Fruit fly (Drosophila melanogaster) whole organism, embryonic: Measurements from ENCODE around the gene Tcs4.
A peak's percentile ranks its signal among the peaks of the same experiment; 100 is the strongest.

Experiments used
- Atf6 ChIP-seq: fragments of 200-800 bp; sonication (Bioruptor generic); IDR thresholded peaks from 2 replicates; pipeline ENCODE4 v1.3.6; 2022; ENCODE audit warnings: missing biosample characterization, missing genetic modification characterization
- Bdp1 ChIP-seq: fragments of 200-800 bp; sonication (Bioruptor generic); optimal IDR thresholded peaks from 3 replicates; lab custom pipeline; 2016; ENCODE audit warnings: missing biosample characterization, missing genetic modification characterization
- CG10654 ChIP-seq: fragments of 200-800 bp; sonication (Bioruptor generic); optimal IDR thresholded peaks from 2 replicates; lab custom pipeline; 2016; ENCODE audit warnings: missing biosample characterization, missing genetic modification characterization
- CG11093 ChIP-seq: fragments of 200-800 bp; sonication (Bioruptor generic); IDR thresholded peaks from 3 replicates; pipeline ENCODE4 v1.3.6; 2022; ENCODE audit warnings: missing biosample characterization, missing genetic modification characterization
- CG11456 ChIP-seq: fragments of 200-800 bp; sonication (Bioruptor generic); IDR thresholded peaks from 3 replicates; pipeline ENCODE4 v1.3.6; 2022; ENCODE audit warnings: missing biosample characterization, missing genetic modification characterization
- CG14710 ChIP-seq: fragments of 200-800 bp; sonication (Bioruptor generic); optimal IDR thresholded peaks from 3 replicates; lab custom pipeline; 2019; ENCODE audit warnings: missing biosample characterization, mild to moderate bottlenecking, missing genetic modification characterization, moderate library complexity
- CG14965 ChIP-seq: fragments of 200-800 bp; sonication (Bioruptor generic); optimal IDR thresholded peaks from 2 replicates; lab custom pipeline; 2016; ENCODE audit warnings: missing biosample characterization, missing genetic modification characterization, borderline replicate concordance
- CG15601 ChIP-seq: fragments of 200-800 bp; sonication (Bioruptor generic); optimal IDR thresholded peaks from 3 replicates; lab custom pipeline; 2019; ENCODE audit warnings: missing biosample characterization, mild to moderate bottlenecking, missing genetic modification characterization, moderate library complexity
- CG2116 ChIP-seq: fragments of 200-800 bp; sonication (Bioruptor generic); optimal IDR thresholded peaks from 3 replicates; lab custom pipeline; 2018; ENCODE audit warnings: missing biosample characterization, mild to moderate bottlenecking, missing genetic modification characterization
- CG30403 ChIP-seq: fragments of 200-800 bp; sonication (Bioruptor generic); optimal IDR thresholded peaks from 3 replicates; lab custom pipeline; 2016; ENCODE audit warnings: missing biosample characterization, missing genetic modification characterization
- CG31441 ChIP-seq: fragments of 200-800 bp; sonication (Bioruptor generic); IDR thresholded peaks from 2 replicates; pipeline ENCODE4 v1.3.6; 2022; ENCODE audit warnings: missing biosample characterization, missing genetic modification characterization
- CG32767 ChIP-seq: fragments of 200-800 bp; sonication (Bioruptor generic); IDR thresholded peaks from 2 replicates; pipeline ENCODE4 v1.3.6; 2022; ENCODE audit warnings: missing biosample characterization, missing genetic modification characterization
- CG34376 ChIP-seq: fragments of 200-800 bp; sonication (Bioruptor generic); optimal IDR thresholded peaks from 2 replicates; lab custom pipeline; 2018; ENCODE audit warnings: missing biosample characterization, mild to moderate bottlenecking, missing genetic modification characterization
- CG3995 ChIP-seq: fragments of 200-800 bp; sonication (Bioruptor generic); optimal IDR thresholded peaks from 3 replicates; lab custom pipeline; 2016; ENCODE audit warnings: missing biosample characterization, missing genetic modification characterization
- CG4328 ChIP-seq: fragments of 200-800 bp; sonication (Bioruptor generic); optimal IDR thresholded peaks from 3 replicates; lab custom pipeline; 2017; ENCODE audit warnings: missing biosample characterization, missing genetic modification reagents, missing genetic modification characterization
- CG4360 ChIP-seq: fragments of 200-800 bp; sonication (Bioruptor generic); IDR thresholded peaks from 2 replicates; pipeline ENCODE4 v1.3.6; 2022; ENCODE audit warnings: missing biosample characterization, missing genetic modification characterization
- CG6683 ChIP-seq: fragments of 200-800 bp; sonication (Bioruptor generic); optimal IDR thresholded peaks from 2 replicates; lab custom pipeline; 2017; ENCODE audit warnings: missing biosample characterization, mild to moderate bottlenecking, missing genetic modification characterization, missing genetic modification reagents
- CG8089 ChIP-seq: fragments of 200-800 bp; sonication (Bioruptor generic); optimal IDR thresholded peaks from 3 replicates; lab custom pipeline; 2016; ENCODE audit warnings: missing biosample characterization, missing genetic modification characterization
- CG8290 ChIP-seq, 3 experiments: fragments of 200-800 bp; sonication (Bioruptor generic); optimal IDR thresholded peaks; 2 replicates each; lab custom pipeline; 2016 to 2019; ENCODE audit warnings: missing biosample characterization in 3 of 3, missing genetic modification characterization in 3 of 3, mild to moderate bottlenecking in 2 of 3, moderate library complexity in 1 of 3
- CG8359 ChIP-seq: fragments of 200-800 bp; sonication (Bioruptor generic); optimal IDR thresholded peaks from 2 replicates; lab custom pipeline; 2017; ENCODE audit warnings: missing biosample characterization, mild to moderate bottlenecking, missing genetic modification characterization, borderline replicate concordance
- CG8478 ChIP-seq: fragments of >200 bp; optimal IDR thresholded peaks from 2 replicates; lab custom pipeline; 2018
- CG9609 ChIP-seq: fragments of 200-800 bp; sonication (Bioruptor generic); optimal IDR thresholded peaks from 3 replicates; lab custom pipeline; 2016; ENCODE audit warnings: missing biosample characterization, missing genetic modification characterization
- CG9932 ChIP-seq: fragments of 200-800 bp; sonication (Bioruptor generic); IDR thresholded peaks from 2 replicates; pipeline ENCODE4 v1.3.6; 2022; ENCODE audit warnings: missing biosample characterization, missing genetic modification characterization
- D19B ChIP-seq: fragments of 200-800 bp; sonication (Bioruptor generic); optimal IDR thresholded peaks from 2 replicates; lab custom pipeline; 2017; ENCODE audit warnings: missing biosample characterization, mild to moderate bottlenecking, missing genetic modification characterization
- Dip3 ChIP-seq: fragments of 200-800 bp; sonication (Bioruptor generic); optimal IDR thresholded peaks from 3 replicates; lab custom pipeline; 2016; ENCODE audit warnings: missing biosample characterization, missing genetic modification characterization
- Fer1 ChIP-seq: fragments of 200-800 bp; sonication (Bioruptor generic); optimal IDR thresholded peaks from 2 replicates; lab custom pipeline; 2017; ENCODE audit warnings: missing biosample characterization, mild to moderate bottlenecking, missing genetic modification characterization
- GATAe ChIP-seq: fragments of 200-800 bp; sonication (Bioruptor generic); conservative IDR thresholded peaks from 2 replicates; pipeline ENCODE4 v1.3.6; 2022; ENCODE audit warnings: missing biosample characterization, missing genetic modification characterization
- HLH54F ChIP-seq: fragments of 200-800 bp; sonication (Bioruptor generic); optimal IDR thresholded peaks from 3 replicates; lab custom pipeline; 2016; ENCODE audit warnings: missing biosample characterization, missing genetic modification characterization
- MBD-R2 ChIP-seq: fragments of 200-800 bp; sonication (Bioruptor generic); IDR thresholded peaks from 2 replicates; pipeline ENCODE4 v1.3.6; 2022; ENCODE audit warnings: missing biosample characterization, missing genetic modification characterization
- Six4 ChIP-seq: fragments of 200-800 bp; sonication (Bioruptor generic); optimal IDR thresholded peaks from 2 replicates; lab custom pipeline; 2016; ENCODE audit warnings: missing biosample characterization, missing genetic modification characterization
- Sox102F ChIP-seq: fragments of 200-800 bp; sonication (Bioruptor generic); optimal IDR thresholded peaks from 2 replicates; lab custom pipeline; 2018; ENCODE audit warnings: missing biosample characterization, mild to moderate bottlenecking, missing genetic modification characterization, moderate library complexity
- Stat92E ChIP-seq, 3 experiments: fragments of >200 bp in 2 of 3; fragments of 200-800 bp in 1 of 3; sonication (Bioruptor generic) in 1 of 3; optimal IDR thresholded peaks; 2 replicates each; lab custom pipeline; 2017 to 2019; ENCODE audit warnings: missing biosample characterization in 3 of 3, missing genetic modification characterization in 3 of 3, mild to moderate bottlenecking in 1 of 3, moderate library complexity in 1 of 3
- Taf1 ChIP-seq: fragments of 200-800 bp; sonication (Bioruptor generic); IDR thresholded peaks from 2 replicates; pipeline ENCODE4 v1.3.6; 2022; ENCODE audit warnings: missing biosample characterization, missing genetic modification characterization
- bab2 ChIP-seq: fragments of 200-800 bp; sonication (Bioruptor generic); optimal IDR thresholded peaks from 2 replicates; lab custom pipeline; 2016; ENCODE audit warnings: missing biosample characterization, missing genetic modification characterization
- ci ChIP-seq: fragments of 200-800 bp; sonication (Bioruptor generic); IDR thresholded peaks from 3 replicates; pipeline ENCODE4 v1.3.6; 2022; ENCODE audit warnings: missing biosample characterization, missing genetic modification characterization
- crc ChIP-seq: fragments of 200-800 bp; sonication (Bioruptor generic); optimal IDR thresholded peaks from 2 replicates; lab custom pipeline; 2016; ENCODE audit warnings: missing biosample characterization, missing genetic modification characterization
- crp ChIP-seq, 2 experiments: fragments of 200-800 bp; sonication (Bioruptor generic); optimal IDR thresholded peaks; 2 replicates in 1 of 2; 3 replicates in 1 of 2; lab custom pipeline; 2017; ENCODE audit warnings: missing biosample characterization in 2 of 2, missing genetic modification characterization in 2 of 2, mild to moderate bottlenecking in 1 of 2, moderate library complexity in 1 of 2
- cwo ChIP-seq: fragments of 200-800 bp; sonication (Bioruptor generic); optimal IDR thresholded peaks from 3 replicates; lab custom pipeline; 2017; ENCODE audit warnings: missing biosample characterization, missing genetic modification characterization, mild to moderate bottlenecking, moderate library complexity, missing genetic modification reagents
- da ChIP-seq: fragments of 200-800 bp; sonication (Bioruptor generic); optimal IDR thresholded peaks from 2 replicates; lab custom pipeline; 2016; ENCODE audit warnings: missing biosample characterization, missing genetic modification characterization
- dm ChIP-seq: fragments of 200-800 bp; sonication (Bioruptor generic); optimal IDR thresholded peaks from 3 replicates; lab custom pipeline; 2016; ENCODE audit warnings: missing biosample characterization, missing genetic modification characterization
- fd3F ChIP-seq: fragments of 200-800 bp; sonication (Bioruptor generic); optimal IDR thresholded peaks from 2 replicates; lab custom pipeline; 2018; ENCODE audit warnings: missing biosample characterization, mild to moderate bottlenecking, missing genetic modification characterization, moderate library complexity
- fu2 ChIP-seq: fragments of 200-800 bp; sonication (Bioruptor generic); optimal IDR thresholded peaks from 2 replicates; lab custom pipeline; 2016; ENCODE audit warnings: missing biosample characterization, missing genetic modification characterization
- gt ChIP-seq: fragments of 200-800 bp; sonication (Bioruptor generic); IDR thresholded peaks from 2 replicates; pipeline ENCODE4 v1.3.6; 2022; ENCODE audit warnings: missing biosample characterization, missing genetic modification characterization
- kah ChIP-seq: fragments of 200-800 bp; sonication (Bioruptor generic); optimal IDR thresholded peaks from 2 replicates; lab custom pipeline; 2018; ENCODE audit warnings: missing biosample characterization, mild to moderate bottlenecking, missing genetic modification characterization
- odd ChIP-seq: fragments of 200-800 bp; sonication (Bioruptor generic); optimal IDR thresholded peaks from 2 replicates; lab custom pipeline; 2017; ENCODE audit warnings: missing biosample characterization, mild to moderate bottlenecking, missing genetic modification characterization
- row ChIP-seq: fragments of 200-800 bp; sonication (Bioruptor generic); IDR thresholded peaks from 3 replicates; pipeline ENCODE4 v1.3.6; 2022; ENCODE audit warnings: missing biosample characterization, missing genetic modification characterization
- slou ChIP-seq: fragments of 200-800 bp; sonication (Bioruptor generic); optimal IDR thresholded peaks from 3 replicates; lab custom pipeline; 2016; ENCODE audit warnings: missing biosample characterization, missing genetic modification characterization
- ttk ChIP-seq: fragments of 200-800 bp; sonication (Bioruptor generic); IDR thresholded peaks from 2 replicates; pipeline ENCODE4 v2.1.2; 2022; ENCODE audit warnings: missing biosample characterization, missing genetic modification characterization
- usp ChIP-seq: fragments of >200 bp; optimal IDR thresholded peaks from 2 replicates; lab custom pipeline; 2017; ENCODE audit warnings: missing biosample characterization, missing genetic modification characterization
- zen2 ChIP-seq: fragments of 200-800 bp; sonication (Bioruptor generic); IDR thresholded peaks from 3 replicates; pipeline ENCODE4 v1.3.6; 2022; ENCODE audit warnings: missing biosample characterization, missing genetic modification characterization; ENCODE audit not compliant: partially characterized antibody

The Tcs4 gene

dm6 chrX:19750626-19751149, 49.1 kb upstream of the Tcs4 start, which contains the start of gene Abcd3 (continued):
- no peak for TF ChIP-seq Six4
- peak in 1 of 3 experiments; percentile 87 for TF ChIP-seq Stat92E (GFP tag; optimal IDR thresholded peaks at IDR 0.05; lab: Kevin White, UChicago)
- peak; percentile 73; the same call in 2 of the 3 replicates for TF ChIP-seq row
- peak; percentile 68; the same call in 1 of the 3 replicates for TF ChIP-seq ci (GFP tag; lab: Robert Waterston, UW)
- no peak for TF ChIP-seq fd3F (GFP tag; lab: Kevin White, UChicago)
- peak; percentile 75 for TF ChIP-seq kah (GFP tag; lab: Kevin White, UChicago)
- TF ChIP-seq crc: no peak
- no peak for TF ChIP-seq gt (GFP tag; lab: Robert Waterston, UW)
- TF ChIP-seq CG6683 (GFP tag; lab: Kevin White, UChicago): peak; percentile 24
- no peak for TF ChIP-seq D19B (GFP tag; lab: Kevin White, UChicago)
- peak; percentile 88 for TF ChIP-seq CG34376 (GFP tag; lab: Kevin White, UChicago)
- peak; percentile 42 for TF ChIP-seq cwo (GFP tag; lab: Kevin White, UChicago)
- no peak; the same call in 1 of the 2 replicates for TF ChIP-seq GATAe (GFP tag; lab: Robert Waterston, UW)
- TF ChIP-seq MBD-R2 (GFP tag; lab: Robert Waterston, UW): peak; percentile 50
- peak; percentile 76 for TF ChIP-seq dm
- no peak for TF ChIP-seq Bdp1
- TF ChIP-seq CG2116 (GFP tag; lab: Kevin White, UChicago): peak; percentile 56
- TF ChIP-seq CG8359: peak; percentile 18
- TF ChIP-seq CG8478: no peak
- TF ChIP-seq Atf6: 0 out of 2 replicates have a peak, but pooled peaks have one; percentile 15
- TF ChIP-seq Sox102F (GFP tag; lab: Kevin White, UChicago): no peak
- peak; percentile 54 for TF ChIP-seq CG8290 (GFP tag; optimal IDR thresholded peaks at IDR 0.05; lab: Kevin White, UChicago)
- TF ChIP-seq CG8290 (tag; optimal IDR thresholded peaks at IDR 0.05; lab: Kevin White, UChicago): peak; percentile 86 to 93
- 0 out of 3 replicates have a peak, but pooled peaks have one; percentile 49 for TF ChIP-seq CG11456 (GFP tag; lab: Robert Waterston, UW)
- no peak for TF ChIP-seq ttk (GFP tag; lab: Robert Waterston, UW)
- TF ChIP-seq CG3995 (GFP tag; lab: Kevin White, UChicago): no peak
- peak; percentile 62 for TF ChIP-seq zen2 (GFP tag; lab: Robert Waterston, UW)
- TF ChIP-seq CG10654 (GFP tag; lab: Kevin White, UChicago): peak; percentile 9
- peak; percentile 62 for TF ChIP-seq da (GFP tag; lab: Kevin White, UChicago)
- TF ChIP-seq CG9932 (GFP tag; lab: Robert Waterston, UW): peak; percentile 60
- TF ChIP-seq CG4360 (GFP tag; lab: Robert Waterston, UW): no peak
- TF ChIP-seq CG14710 (tag; lab: Kevin White, UChicago): peak; percentile 38
- peak; percentile 38; the same call in 1 of the 2 replicates for TF ChIP-seq CG32767
- no peak for TF ChIP-seq CG15601 (tag; lab: Kevin White, UChicago)
- no peak for TF ChIP-seq bab2
- no peak for TF ChIP-seq fu2
- no peak for TF ChIP-seq usp (GFP tag; lab: Kevin White, UChicago)
- no peak for TF ChIP-seq CG11093 (GFP tag; lab: Robert Waterston, UW)
- no peak for TF ChIP-seq slou (GFP tag; lab: Kevin White, UChicago)
- no peak for TF ChIP-seq Taf1
- peak; percentile 71 for TF ChIP-seq Fer1 (GFP tag; lab: Kevin White, UChicago)
- TF ChIP-seq HLH54F (GFP tag; lab: Kevin White, UChicago): peak; percentile 39
- TF ChIP-seq odd (GFP tag; lab: Kevin White, UChicago): peak; percentile 47
- peak in 1 of 2 experiments; percentile 72 for TF ChIP-seq crp (GFP tag; optimal IDR thresholded peaks at IDR 0.05; lab: Kevin White, UChicago)
- peak; percentile 1 for TF ChIP-seq CG4328 (GFP tag; lab: Kevin White, UChicago)
- no peak for TF ChIP-seq CG30403 (GFP tag; lab: Kevin White, UChicago)
- no peak for TF ChIP-seq Dip3
- TF ChIP-seq CG8089 (GFP tag; lab: Kevin White, UChicago): peak; percentile 31
- TF ChIP-seq CG14965 (GFP tag; lab: Kevin White, UChicago): no peak
- TF ChIP-seq CG31441 (GFP tag; lab: Robert Waterston, UW): 0 out of 2 replicates have a peak, but pooled peaks have one; percentile 24
- no peak for TF ChIP-seq CG9609 (GFP tag; lab: Kevin White, UChicago)
